Worm (Caenorhabditis elegans) whole organism, young adult: Measurements from ENCODE around the gene ZK856.16.

Source experiments
- F57A8.1 ChIP-seq: fragments of 200-800 bp; sonication (Bioruptor generic); optimal IDR thresholded peaks from 2 replicates; lab custom pipeline; 2018; ENCODE audit warnings: mild to moderate bottlenecking, missing genetic modification characterization, moderate library complexity, missing compliant biosample characterization
- attf-5 ChIP-seq: fragments of 200-800 bp; sonication (Bioruptor generic); optimal IDR thresholded peaks from 2 replicates; lab custom pipeline; 2018; ENCODE audit warnings: mild to moderate bottlenecking, missing genetic modification characterization, missing compliant biosample characterization
- dox-1 ChIP-seq: fragments of 200-800 bp; sonication (Bioruptor generic); IDR thresholded peaks from 2 replicates; pipeline ENCODE4 v1.3.6; 2022; ENCODE audit warnings: missing genetic modification reagents, missing genetic modification characterization, missing compliant biosample characterization
- let-607 ChIP-seq, 2 experiments: fragments of 200-800 bp in 1 of 2; sonication (Bioruptor generic) in 1 of 2; sonication (generic microtip) in 1 of 2; optimal IDR thresholded peaks; 2 replicates each; lab custom pipeline; 2016 to 2018; ENCODE audit warnings: mild to moderate bottlenecking in 2 of 2, missing compliant biosample characterization in 2 of 2, missing genetic modification characterization in 2 of 2, moderate library complexity in 2 of 2, missing genotype in 1 of 2
- pbrm-1 ChIP-seq: fragments of 200-800 bp; sonication (Bioruptor generic); IDR thresholded peaks from 2 replicates; pipeline ENCODE4 v1.3.6; 2022; ENCODE audit warnings: missing genetic modification reagents, missing genetic modification characterization, missing compliant biosample characterization
- rec-8 ChIP-seq, 2 experiments: sonication (generic microtip); optimal IDR thresholded peaks; 2 replicates each; lab custom pipeline; 2016; ENCODE audit warnings: mild to moderate bottlenecking in 2 of 2, missing genetic modification characterization in 2 of 2, missing genetic modification reagents in 2 of 2, missing genotype in 2 of 2, missing biosample characterization in 1 of 2, missing compliant biosample characterization in 1 of 2, moderate library complexity in 1 of 2
- ztf-26 ChIP-seq: sonication (generic microtip); optimal IDR thresholded peaks from 2 replicates; lab custom pipeline; 2017; ENCODE audit warnings: missing genetic modification characterization, missing compliant biosample characterization

- TF ChIP-seq F57A8.1 (GFP tag; lab: Kevin White, UChicago) (no peak), rec-8 (tag; optimal IDR thresholded peaks at IDR 0.05; lab: Kevin White, UChicago) (no peak), let-607 (tag; optimal IDR thresholded peaks at IDR 0.05; lab: Kevin White, UChicago) (no peak), pbrm-1 (no peak), attf-5 (GFP tag; lab: Kevin White, UChicago) (no peak), ztf-26 (tag; lab: Kevin White, UChicago) (no peak), dox-1 (no peak)
Observed at ce11 chrV:10241121-10241803, 35.9 kb upstream of the ZK856.16 start, which contains the start of the genes C12D8.21 and col-148.
